Worm (Caenorhabditis elegans) whole organism, mixed stage, embryonic: ENCODE measurements around the gene F20D12.7.

Experiments
- M03D4.4 ChIP-seq: sonication (generic microtip); optimal IDR thresholded peaks from 2 replicates; lab custom pipeline; 2017; ENCODE audit warnings: mild to moderate bottlenecking, missing genetic modification characterization, missing compliant biosample characterization
- bed-3 ChIP-seq: fragments of 200-800 bp; sonication (Bioruptor generic); optimal IDR thresholded peaks from 3 replicates; lab custom pipeline; 2018; ENCODE audit warnings: mild to moderate bottlenecking, missing genetic modification characterization, moderate library complexity, missing compliant biosample characterization
- ceh-39 ChIP-seq: fragments of 150-350 bp; optimal IDR thresholded peaks from 2 replicates; lab custom pipeline; 2014; ENCODE audit warnings: missing biosample characterization, missing genetic modification characterization
- ceh-43 ChIP-seq: fragments of 200-800 bp; sonication (Bioruptor generic); optimal IDR thresholded peaks from 2 replicates; lab custom pipeline; 2018; ENCODE audit warnings: mild to moderate bottlenecking, missing genetic modification characterization, moderate library complexity, missing compliant biosample characterization
- ceh-83 ChIP-seq: fragments of 200-800 bp; sonication (Bioruptor generic); optimal IDR thresholded peaks from 2 replicates; lab custom pipeline; 2018; ENCODE audit warnings: mild to moderate bottlenecking, missing genetic modification characterization, missing compliant biosample characterization
- ces-1 ChIP-seq: fragments of 150-350 bp; optimal IDR thresholded peaks from 2 replicates; lab custom pipeline; 2014; ENCODE audit warnings: missing biosample characterization, missing genetic modification reagents, missing genetic modification characterization
- cnd-1 ChIP-seq: fragments of 200-800 bp; sonication (Bioruptor generic); optimal IDR thresholded peaks from 2 replicates; lab custom pipeline; 2018; ENCODE audit warnings: mild to moderate bottlenecking, missing genetic modification characterization, missing compliant biosample characterization
- drap-1 ChIP-seq: fragments of 200-800 bp; sonication (Bioruptor generic); optimal IDR thresholded peaks from 3 replicates; lab custom pipeline; 2018; ENCODE audit warnings: mild to moderate bottlenecking, missing genetic modification characterization, missing compliant biosample characterization
- elt-1 ChIP-seq: sonication (generic microtip); optimal IDR thresholded peaks from 2 replicates; lab custom pipeline; 2017; ENCODE audit warnings: missing genetic modification characterization, mild to moderate bottlenecking, missing compliant biosample characterization, antibody characterized with exemption, moderate library complexity, borderline replicate concordance; ENCODE audit not compliant: insufficient read depth
- elt-3 ChIP-seq: fragments of 150-350 bp; optimal IDR thresholded peaks from 2 replicates; lab custom pipeline; 2014; ENCODE audit warnings: missing biosample characterization, missing genetic modification characterization
- flh-1 ChIP-seq: fragments of 200-800 bp; sonication (Bioruptor generic); optimal IDR thresholded peaks from 2 replicates; lab custom pipeline; 2018; ENCODE audit warnings: mild to moderate bottlenecking, missing genetic modification characterization, moderate library complexity, missing compliant biosample characterization
- ham-2 ChIP-seq: fragments of 200-800 bp; sonication (Bioruptor generic); optimal IDR thresholded peaks from 2 replicates; lab custom pipeline; 2018; ENCODE audit warnings: mild to moderate bottlenecking, missing genetic modification characterization, missing compliant biosample characterization
- hlh-1 ChIP-seq: fragments of 150-350 bp; optimal IDR thresholded peaks from 2 replicates; lab custom pipeline; 2014; ENCODE audit warnings: missing biosample characterization, missing genetic modification reagents, missing genetic modification characterization
- lin-13 ChIP-seq: fragments of 150-350 bp; optimal IDR thresholded peaks from 2 replicates; lab custom pipeline; 2014; ENCODE audit warnings: missing biosample characterization, missing genetic modification characterization
- lin-32 ChIP-seq: fragments of 200-800 bp; sonication (Bioruptor generic); optimal IDR thresholded peaks from 2 replicates; lab custom pipeline; 2018; ENCODE audit warnings: mild to moderate bottlenecking, missing genetic modification characterization, missing compliant biosample characterization
- mab-5 ChIP-seq: fragments of 150-350 bp; optimal IDR thresholded peaks from 2 replicates; lab custom pipeline; 2014; ENCODE audit warnings: missing biosample characterization, missing genetic modification characterization
- mep-1 ChIP-seq: fragments of 150-350 bp; optimal IDR thresholded peaks from 2 replicates; lab custom pipeline; 2017; ENCODE audit warnings: missing biosample characterization, missing genetic modification reagents, missing genetic modification characterization, inconsistent platforms
- mls-2 ChIP-seq: sonication (generic microtip); optimal IDR thresholded peaks from 2 replicates; lab custom pipeline; 2016; ENCODE audit warnings: mild to moderate bottlenecking, missing genetic modification characterization, moderate library complexity, missing compliant biosample characterization
- nhr-12 ChIP-seq: fragments of 150-350 bp; optimal IDR thresholded peaks from 2 replicates; lab custom pipeline; 2014; ENCODE audit warnings: missing biosample characterization, missing genetic modification characterization
- nhr-2 ChIP-seq: fragments of 150-350 bp; optimal IDR thresholded peaks from 2 replicates; lab custom pipeline; 2014; ENCODE audit warnings: missing biosample characterization, missing genetic modification characterization
- nhr-237 ChIP-seq: fragments of 150-350 bp; optimal IDR thresholded peaks from 2 replicates; lab custom pipeline; 2014; ENCODE audit warnings: missing biosample characterization, missing genetic modification characterization
- nhr-28 ChIP-seq: fragments of 150-350 bp; optimal IDR thresholded peaks from 2 replicates; lab custom pipeline; 2014; ENCODE audit warnings: missing biosample characterization, missing genetic modification characterization
- nhr-76 ChIP-seq: sonication (generic microtip); optimal IDR thresholded peaks from 2 replicates; lab custom pipeline; 2017; ENCODE audit warnings: missing biosample characterization, missing genetic modification characterization
- pha-4 ChIP-seq: fragments of 150-350 bp; optimal IDR thresholded peaks from 2 replicates; lab custom pipeline; 2018; ENCODE audit warnings: missing biosample characterization, missing genetic modification reagents, missing genetic modification characterization
- sem-2 ChIP-seq: fragments of 200-800 bp; sonication (Bioruptor generic); optimal IDR thresholded peaks from 2 replicates; lab custom pipeline; 2018; ENCODE audit warnings: mild to moderate bottlenecking, missing genetic modification characterization, missing compliant biosample characterization
- snpc-4 ChIP-seq: fragments of 150-350 bp; optimal IDR thresholded peaks from 2 replicates; lab custom pipeline; 2014; ENCODE audit warnings: missing biosample characterization, missing genetic modification characterization
- unc-120 ChIP-seq: sonication (generic microtip); optimal IDR thresholded peaks from 2 replicates; lab custom pipeline; 2017; ENCODE audit warnings: missing genetic modification characterization, missing compliant biosample characterization; ENCODE audit not compliant: poor library complexity, severe bottlenecking
- unc-39 ChIP-seq: fragments of 150-350 bp; optimal IDR thresholded peaks from 2 replicates; lab custom pipeline; 2014; ENCODE audit warnings: missing biosample characterization, missing genetic modification characterization
- unc-62 ChIP-seq: fragments of 150-350 bp; optimal IDR thresholded peaks from 2 replicates; lab custom pipeline; 2014; ENCODE audit warnings: missing biosample characterization, missing genetic modification reagents, missing genetic modification characterization
- zip-8 ChIP-seq: fragments of 150-350 bp; optimal IDR thresholded peaks from 2 replicates; lab custom pipeline; 2014; ENCODE audit warnings: missing biosample characterization, missing genetic modification characterization
- ztf-11 ChIP-seq: fragments of 150-350 bp; optimal IDR thresholded peaks from 2 replicates; lab custom pipeline; 2014; ENCODE audit warnings: missing biosample characterization, missing genetic modification characterization

The F20D12.7 gene

ce11 chrIV:7958092-7958491, 19.4 kb upstream of the F20D12.7 start:
- TF ChIP-seq mab-5 (tag; lab: Kevin White, UChicago), result no peak
- no peak for TF ChIP-seq snpc-4 (tag; lab: Kevin White, UChicago)
- TF ChIP-seq flh-1 (GFP tag; lab: Kevin White, UChicago), result no peak
- no peak for TF ChIP-seq pha-4
- no peak for TF ChIP-seq hlh-1 (tag; lab: Kevin White, UChicago)
- no peak for TF ChIP-seq nhr-28 (tag; lab: Kevin White, UChicago)
- no peak for TF ChIP-seq nhr-237 (tag; lab: Kevin White, UChicago)
- TF ChIP-seq lin-32 (GFP tag; lab: Kevin White, UChicago), result no peak
- no peak for TF ChIP-seq unc-39 (tag; lab: Kevin White, UChicago)
- TF ChIP-seq nhr-12 (tag; lab: Kevin White, UChicago), result no peak
- TF ChIP-seq ham-2 (GFP tag; lab: Kevin White, UChicago), result no peak
- TF ChIP-seq M03D4.4 (tag; lab: Kevin White, UChicago), result no peak
- no peak for TF ChIP-seq ceh-39 (tag; lab: Kevin White, UChicago)
- no peak for TF ChIP-seq mls-2
- no peak for TF ChIP-seq zip-8 (tag; lab: Kevin White, UChicago)
- TF ChIP-seq unc-62 (GFP tag; lab: Kevin White, UChicago), result no peak
- TF ChIP-seq nhr-76, result no peak
- no peak for TF ChIP-seq cnd-1 (tag; lab: Kevin White, UChicago)
- no peak for TF ChIP-seq drap-1 (GFP tag; lab: Kevin White, UChicago)

ce11 chrIV:7957504-7957903, 18.8 kb upstream of the F20D12.7 start, which contains the start of gene frpr-10:
Gene frpr-10 (plus strand): TSS chrIV:7957804.
- TF ChIP-seq nhr-12 (tag; lab: Kevin White, UChicago) (no peak), mab-5 (tag; lab: Kevin White, UChicago) (no peak), ces-1 (GFP tag; lab: Kevin White, UChicago) (no peak), hlh-1 (tag; lab: Kevin White, UChicago) (no peak), mep-1 (tag; lab: Kevin White, UChicago) (no peak), ztf-11 (tag; lab: Kevin White, UChicago) (no peak), ceh-39 (tag; lab: Kevin White, UChicago) (no peak), nhr-2 (no peak), cnd-1 (tag; lab: Kevin White, UChicago) (no peak)

ce11 chrIV:7956643-7957317, 18.0 kb upstream of the F20D12.7 start, which contains the start of gene csr-1:
Gene csr-1 (plus strand): TSS chrIV:7957267.
- TF ChIP-seq ces-1 (GFP tag; lab: Kevin White, UChicago), result no peak
- TF ChIP-seq ceh-83 (GFP tag; lab: Kevin White, UChicago), result no peak
- TF ChIP-seq unc-120 (tag; lab: Kevin White, UChicago), result no peak
- TF ChIP-seq mep-1 (tag; lab: Kevin White, UChicago), result no peak
- no peak for TF ChIP-seq unc-39 (tag; lab: Kevin White, UChicago)
- TF ChIP-seq zip-8 (tag; lab: Kevin White, UChicago), result no peak
- TF ChIP-seq cnd-1 (tag; lab: Kevin White, UChicago), result no peak
- no peak for TF ChIP-seq mls-2
- TF ChIP-seq nhr-2, result no peak
- TF ChIP-seq ceh-43 (GFP tag; lab: Kevin White, UChicago), result no peak
- no peak for TF ChIP-seq elt-1 (tag; lab: Kevin White, UChicago)

- TF ChIP-seq ceh-83 (GFP tag; lab: Kevin White, UChicago) (no peak), unc-120 (tag; lab: Kevin White, UChicago) (no peak), flh-1 (GFP tag; lab: Kevin White, UChicago) (no peak), cnd-1 (tag; lab: Kevin White, UChicago) (no peak), ham-2 (GFP tag; lab: Kevin White, UChicago) (no peak), lin-13 (tag; lab: Kevin White, UChicago) (no peak), hlh-1 (tag; lab: Kevin White, UChicago) (no peak), ceh-39 (tag; lab: Kevin White, UChicago) (no peak), snpc-4 (tag; lab: Kevin White, UChicago) (no peak), mep-1 (tag; lab: Kevin White, UChicago) (no peak), lin-32 (GFP tag; lab: Kevin White, UChicago) (no peak), elt-3 (tag; lab: Kevin White, UChicago) (no peak), M03D4.4 (tag; lab: Kevin White, UChicago) (no peak), sem-2 (GFP tag; lab: Kevin White, UChicago) (no peak), mab-5 (tag; lab: Kevin White, UChicago) (no peak), unc-62 (GFP tag; lab: Kevin White, UChicago) (no peak), nhr-12 (tag; lab: Kevin White, UChicago) (no peak), nhr-28 (tag; lab: Kevin White, UChicago) (no peak), bed-3 (no peak)
- TF ChIP-seq, all 35 proteins: peak for 0
Measured at ce11 chrIV:7955849-7956248, 17.1 kb upstream of the F20D12.7 start, which contains the start of gene ceh-19. Gene ceh-19 (minus strand): TSS chrIV:7955949.
